Fruit fly (Drosophila melanogaster) whole organism, larva: Measurements from ENCODE around the gene CG4520.

Experiments
- noc ChIP-seq: fragments of 200-800 bp; sonication (Bioruptor generic); optimal IDR thresholded peaks from 3 replicates; lab custom pipeline; 2019; ENCODE audit warnings: missing biosample characterization, mild to moderate bottlenecking, missing genetic modification characterization, moderate library complexity

The CG4520 gene

dm6 chr3R:15744354-15744753, at the start of gene CG4520:
Gene CG4520 (plus strand): TSS chr3R:15744654.
- no peak for TF ChIP-seq noc (tag; lab: Kevin White, UChicago)

dm6 chr3R:15694941-15695340, 49.5 kb upstream of the CG4520 start, which contains the start of gene CG5399:
Gene CG5399 (plus strand): TSS chr3R:15695241.
- TF ChIP-seq noc (tag; lab: Kevin White, UChicago) = no peak

- TF ChIP-seq noc (tag; lab: Kevin White, UChicago) = peak; percentile 34
These were observed 47.9 kb upstream of the CG4520 start for dm6 chr3R:15696461-15697044.

DNA sequence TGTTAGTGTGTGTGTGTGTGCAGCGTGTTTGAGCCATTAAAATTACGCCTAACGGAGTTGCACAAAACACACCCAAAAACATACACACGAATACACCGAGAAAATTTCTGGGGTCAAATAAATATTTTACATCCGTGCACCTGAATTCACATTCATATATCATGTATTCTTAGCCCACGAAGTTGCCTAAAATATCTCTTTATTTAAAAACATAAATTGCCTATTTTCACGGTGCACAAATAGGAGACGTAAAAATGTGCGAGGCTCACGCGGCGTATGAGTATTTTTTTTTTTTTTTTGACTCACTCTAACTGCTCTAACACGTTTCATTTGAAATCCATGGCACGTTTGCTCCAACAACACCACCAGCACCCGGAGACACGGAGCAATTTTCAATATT, 43.7 kb upstream of the CG4520 start:
- no peak for TF ChIP-seq noc (tag; lab: Kevin White, UChicago)

DNA sequence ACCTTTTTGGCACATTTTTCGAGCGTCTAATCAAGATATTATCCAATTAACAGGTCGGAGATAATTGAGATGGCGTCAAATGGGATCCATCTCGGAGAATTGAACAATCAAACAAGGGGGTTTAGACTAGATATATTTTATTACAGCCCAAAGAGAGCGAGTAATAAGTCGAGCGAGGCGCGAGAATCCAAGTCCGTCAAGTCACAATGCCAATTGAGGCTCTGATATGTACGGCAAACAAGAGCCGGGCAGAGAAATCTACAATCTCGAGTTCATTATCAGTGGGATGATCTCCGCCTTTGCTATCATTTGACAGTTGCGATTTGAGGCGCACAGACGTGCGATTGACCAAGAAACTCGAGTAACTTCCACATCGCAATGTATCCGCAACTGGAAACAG, 40.1 kb upstream of the CG4520 start, which contains the start of gene CG5404:
Gene CG5404 (plus strand): TSS at position 301 of the 400 bp plus-strand sequence.
- TF ChIP-seq noc (tag; lab: Kevin White, UChicago) = no peak

DNA sequence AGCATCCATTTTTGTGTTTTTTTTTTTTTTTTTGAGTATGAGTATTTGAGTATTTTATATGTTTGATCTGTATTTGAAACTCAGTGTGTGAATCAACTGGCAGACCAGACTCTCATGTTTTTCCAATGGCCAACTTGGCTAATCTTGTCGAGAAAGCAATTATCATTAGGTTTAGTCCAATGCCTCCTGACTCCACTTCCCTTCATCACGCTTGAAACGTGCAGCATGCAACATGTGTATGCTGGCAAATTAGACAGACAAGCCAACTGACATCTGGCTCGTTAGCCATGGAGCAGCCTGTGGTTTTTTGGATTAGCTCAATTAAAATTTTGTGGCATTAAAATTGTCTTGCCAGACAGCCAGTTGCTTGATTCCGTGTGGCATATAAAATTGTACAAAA, 28.0 kb upstream of the CG4520 start, which contains the start of gene CG31294:
Gene CG31294 (minus strand): TSS at position 101 of the 400 bp plus-strand sequence.
- no peak for TF ChIP-seq noc (tag; lab: Kevin White, UChicago)

DNA sequence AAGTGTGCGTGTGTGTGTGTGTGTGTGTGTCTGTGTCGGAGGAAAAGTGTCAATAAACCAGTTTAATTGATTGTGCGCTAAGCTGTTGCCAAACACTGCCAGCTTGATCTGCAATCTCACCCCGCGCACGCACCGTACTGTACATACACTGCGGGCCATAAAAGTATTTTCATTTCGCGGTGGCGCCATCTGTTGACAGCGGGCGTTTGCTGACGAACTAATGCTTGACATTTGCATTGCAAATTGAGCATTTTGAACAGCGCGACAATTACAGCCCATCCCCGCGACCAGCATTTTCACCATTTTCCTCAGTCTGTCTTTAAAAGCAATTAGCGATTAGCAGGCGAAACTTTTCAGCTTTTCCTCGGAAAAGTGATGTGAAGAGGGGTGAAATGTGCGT, 13.8 kb upstream of the CG4520 start:
- no peak for TF ChIP-seq noc (tag; lab: Kevin White, UChicago)

dm6 chr3R:15731446-15731845, 13.0 kb upstream of the CG4520 start, which contains the start of gene CG34274:
Gene CG34274 (plus strand): TSS chr3R:15731746.
- TF ChIP-seq noc (tag; lab: Kevin White, UChicago) = no peak

- TF ChIP-seq noc (tag; lab: Kevin White, UChicago) = no peak
These were observed 18.4 kb downstream of the CG4520 start, which contains the start of gene CG12784 for dm6 chr3R:15762815-15763214. Gene CG12784 (plus strand): TSS chr3R:15763115.

DNA sequence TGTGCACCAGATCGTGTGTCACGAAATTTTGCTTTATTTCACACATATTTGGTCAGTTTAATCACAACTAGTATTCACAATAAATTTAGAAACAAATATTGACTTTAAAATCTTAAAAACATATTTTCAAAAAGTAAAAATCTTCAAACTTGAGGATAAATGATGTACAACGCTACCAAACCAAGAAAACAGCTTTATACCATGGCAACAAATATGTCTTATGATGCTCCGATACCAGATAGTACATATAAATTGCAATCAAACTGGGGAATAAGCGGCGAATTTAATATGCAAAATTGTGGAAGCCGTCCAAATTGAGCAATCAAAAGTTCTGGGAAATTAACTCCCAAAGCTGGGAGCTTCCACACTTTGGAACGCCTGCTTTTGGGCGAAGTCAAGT, 22.9 kb downstream of the CG4520 start, which contains the start of gene CG5623:
Gene CG5623 (minus strand): TSS at position 101 of the 400 bp plus-strand sequence.
- TF ChIP-seq noc (tag; lab: Kevin White, UChicago) = no peak

DNA sequence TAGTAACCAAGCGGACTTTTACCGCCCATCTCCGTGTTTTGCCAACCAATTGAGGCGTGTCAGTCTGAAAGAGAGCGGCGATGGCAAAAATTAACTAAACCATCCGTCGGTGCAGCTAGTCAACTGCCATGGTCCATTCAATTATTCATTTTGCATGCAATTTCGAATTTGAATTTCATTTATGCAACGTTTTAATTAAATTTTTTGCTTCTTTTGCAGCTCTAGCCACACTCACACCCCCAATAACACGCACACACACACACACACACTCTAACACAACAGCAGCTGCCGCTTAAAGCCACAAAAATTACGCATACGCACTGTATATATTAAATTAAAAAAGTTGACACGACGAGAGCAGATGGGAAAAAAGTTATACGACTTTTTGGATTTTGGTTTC, 24.4 kb downstream of the CG4520 start:
- TF ChIP-seq noc (tag; lab: Kevin White, UChicago) = no peak

DNA sequence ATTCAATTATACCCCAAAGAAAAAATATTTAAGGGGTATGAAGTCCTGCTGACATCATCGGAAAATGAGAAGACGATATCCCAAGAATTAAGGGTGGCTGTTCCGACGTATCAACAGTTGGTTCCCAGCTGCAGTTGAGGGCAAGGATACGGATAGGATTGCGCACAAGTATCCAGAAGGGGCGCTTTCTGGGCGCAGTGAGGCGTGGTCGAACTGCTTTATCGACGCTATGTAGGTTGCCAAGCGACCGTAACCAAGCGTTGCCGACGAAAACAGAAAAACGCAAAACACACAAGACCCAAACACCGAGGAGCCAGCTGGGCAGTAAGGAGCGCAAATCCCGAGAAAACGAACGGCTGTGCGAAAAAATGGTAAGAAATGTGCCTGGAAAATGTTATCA, 29.7 kb downstream of the CG4520 start, which contains the start of gene Ttc26:
Gene Ttc26 (plus strand): TSS at position 289 of the 400 bp plus-strand sequence.
- TF ChIP-seq noc (tag; lab: Kevin White, UChicago) = no peak

- no peak for TF ChIP-seq noc (tag; lab: Kevin White, UChicago)
These were observed 30.8 kb downstream of the CG4520 start, which contains the start of gene CG45207 for dm6 chr3R:15775242-15775641. Gene CG45207 (minus strand): TSS chr3R:15775342.

dm6 chr3R:15779505-15779904, 35.1 kb downstream of the CG4520 start, which contains the start of gene CG5614:
Gene CG5614 (plus strand): TSS chr3R:15779805.
- TF ChIP-seq noc (tag; lab: Kevin White, UChicago) = no peak

- TF ChIP-seq noc (tag; lab: Kevin White, UChicago) = no peak
These were observed 39.8 kb downstream of the CG4520 start for dm6 chr3R:15784298-15784697.

DNA sequence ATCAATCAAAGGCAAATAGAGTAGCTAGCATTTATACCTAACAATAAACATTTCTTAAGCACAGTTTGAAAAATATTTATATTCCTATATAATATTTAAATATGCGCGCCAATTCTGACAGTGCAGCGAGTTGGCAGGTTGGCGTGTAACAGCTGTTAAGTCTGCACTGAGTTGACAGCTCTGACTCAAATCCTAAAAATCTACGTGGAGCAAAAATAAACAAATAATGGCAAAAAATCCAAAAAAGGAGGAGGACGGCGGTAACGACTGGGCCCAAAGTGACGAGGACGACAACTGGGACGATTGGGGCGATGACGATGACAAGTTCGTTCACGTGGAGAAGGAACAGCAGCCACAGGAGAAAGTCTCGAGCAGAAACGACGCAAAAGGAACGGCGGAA, 42.1 kb downstream of the CG4520 start, which contains the start of gene CG9590:
Gene CG9590 (plus strand): TSS at position 166 of the 400 bp plus-strand sequence.
- TF ChIP-seq noc (tag; lab: Kevin White, UChicago) = no peak

DNA sequence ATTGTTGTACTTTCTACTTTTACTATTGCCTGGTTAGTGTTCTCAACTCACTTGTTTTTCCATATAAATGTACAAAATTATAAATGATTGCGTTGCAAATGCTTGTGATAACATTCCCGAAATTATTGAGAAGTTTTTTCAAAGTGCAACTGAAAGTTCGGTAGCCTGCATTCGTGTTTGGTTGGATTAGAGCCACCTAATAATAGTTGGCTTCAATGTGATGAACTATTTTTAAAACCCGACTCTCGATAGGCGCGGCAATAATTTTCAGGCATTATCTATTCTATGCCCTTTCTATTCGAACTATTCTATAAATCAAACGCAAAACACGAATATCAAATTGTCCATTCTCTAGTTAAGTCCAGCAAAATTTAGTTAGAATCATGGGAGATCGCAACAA, 43.8 kb downstream of the CG4520 start, which contains the start of gene Uros2:
Gene Uros2 (plus strand): TSS at position 301 of the 400 bp plus-strand sequence.
- no peak for TF ChIP-seq noc (tag; lab: Kevin White, UChicago)
